In the genomic region with DNA sequence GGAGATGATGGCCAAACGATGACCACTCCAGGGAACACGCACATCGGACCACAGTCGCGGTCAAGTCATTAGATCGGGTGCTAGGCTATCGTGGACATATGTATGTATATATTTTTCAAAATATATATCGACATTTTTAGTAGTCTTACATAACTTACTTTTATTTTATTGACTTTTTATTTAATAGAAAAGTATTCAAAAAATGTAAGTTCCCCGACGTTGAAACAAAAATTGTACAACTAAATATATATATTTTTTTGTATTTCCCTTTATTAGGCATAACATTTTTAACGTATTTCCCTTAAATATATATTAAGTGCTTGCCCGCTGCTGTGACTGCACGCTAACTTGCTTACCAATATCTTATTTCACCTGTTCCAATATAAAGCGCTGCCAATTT, we compare ENCODE assay signal across 3 fruit fly cellular contexts.
A peak's percentile ranks its signal among the peaks of the same experiment; 100 is the strongest.
TF ChIP-seq lines count a peak whose summit lies in the region.

No protein-coding gene starts in this region.

- TF ChIP-seq CTCF in whole organism, embryonic (GFP tag; optimal IDR thresholded peaks at IDR 0.05; lab: Kevin White, UChicago): no peak

TF ChIP-seq in whole organism, embryonic, 481 proteins besides CTCF, POLR2A, EP300 and RAD21 (continues in another document):
- TF ChIP-seq CG11504 (tag; optimal IDR thresholded peaks at IDR 0.05; lab: Kevin White, UChicago) (peak; percentile 68), CG17912 (GFP tag; optimal IDR thresholded peaks at IDR 0.05; lab: Kevin White, UChicago) (no peak), eve (GFP tag; optimal IDR thresholded peaks at IDR 0.05; lab: Kevin White, UChicago) (peak in 1 of 2 experiments; percentile 18), MESR4 (GFP tag; optimal IDR thresholded peaks at IDR 0.05; lab: Kevin White, UChicago) (no peak), CG10979 (tag; optimal IDR thresholded peaks at IDR 0.05; lab: Kevin White, UChicago) (peak; percentile 22), Atf6 (GFP tag; IDR thresholded peaks at IDR 0.05; lab: Robert Waterston, UW) (0 out of 2 replicates have a peak, but pooled peaks have one; percentile 23), phol (tag; optimal IDR thresholded peaks at IDR 0.05; lab: Kevin White, UChicago) (peak; percentile 39), CG2875 (GFP tag; optimal IDR thresholded peaks at IDR 0.05; lab: Kevin White, UChicago) (no peak), ind (GFP tag; optimal IDR thresholded peaks at IDR 0.05; lab: Kevin White, UChicago) (peak; percentile 23), E2f1 (GFP tag; IDR thresholded peaks at IDR 0.05; lab: Robert Waterston, UW) (0 out of 2 replicates have a peak, but pooled peaks have one; percentile 21), CG15601 (tag; optimal IDR thresholded peaks at IDR 0.05; lab: Kevin White, UChicago) (no peak), CG13424 (tag; optimal IDR thresholded peaks at IDR 0.05; lab: Kevin White, UChicago) (peak; percentile 15), Drgx (GFP tag; IDR thresholded peaks at IDR 0.05; lab: Robert Waterston, UW) (peak; percentile 64; the same call in 1 of the 2 replicates), HLH3B (GFP tag; IDR thresholded peaks at IDR 0.05; lab: Robert Waterston, UW) (0 out of 2 replicates have a peak, but pooled peaks have one; percentile 28), CG7928 (GFP tag; optimal IDR thresholded peaks at IDR 0.05; lab: Kevin White, UChicago) (no peak), Dbx (GFP tag; IDR thresholded peaks at IDR 0.05; lab: Robert Waterston, UW) (no peak), prd (optimal IDR thresholded peaks at IDR 0.05; lab: Kevin White, UChicago) (no peak), prd (GFP tag; IDR thresholded peaks at IDR 0.05; lab: Robert Waterston, UW) (peak; percentile 28; the same call in 1 of the 3 replicates), Dp (GFP tag; optimal IDR thresholded peaks at IDR 0.05; lab: Kevin White, UChicago) (no peak), fd96Cb (tag; optimal IDR thresholded peaks at IDR 0.05; lab: Kevin White, UChicago) (peak; percentile 23), nmo (GFP tag; optimal IDR thresholded peaks at IDR 0.05; lab: Kevin White, UChicago) (peak; percentile 28), Pdp1 (GFP tag; optimal IDR thresholded peaks at IDR 0.05; lab: Kevin White, UChicago) (peak in 1 of 2 experiments; percentile 8), lab (GFP tag; optimal IDR thresholded peaks at IDR 0.05; lab: Kevin White, UChicago) (peak; percentile 24), CG18262 (tag; optimal IDR thresholded peaks at IDR 0.05; lab: Kevin White, UChicago) (peak; percentile 39), Dip3 (GFP tag; optimal IDR thresholded peaks at IDR 0.05; lab: Kevin White, UChicago) (no peak), Xrp1 (GFP tag; IDR thresholded peaks at IDR 0.05; lab: Robert Waterston, UW) (peak; percentile 9; the same call in 1 of the 2 replicates), Ptx1 (GFP tag; IDR thresholded peaks at IDR 0.05; lab: Robert Waterston, UW) (peak; percentile 37)

TF ChIP-seq in whole organism, prepupa, 60 proteins besides CTCF, POLR2A, EP300 and RAD21 (continues in another document):
- TF ChIP-seq dsx (GFP tag; optimal IDR thresholded peaks at IDR 0.05; lab: Kevin White, UChicago; ENCODE audit: poor library complexity, severe bottlenecking): peak; percentile 49
- TF ChIP-seq spab (GFP tag; optimal IDR thresholded peaks at IDR 0.05; lab: Kevin White, UChicago): peak; percentile 0
- peak; percentile 43 to 48 for TF ChIP-seq ss (GFP tag; optimal IDR thresholded peaks at IDR 0.05; lab: Kevin White, UChicago)
- no peak for TF ChIP-seq cyc (GFP tag; optimal IDR thresholded peaks at IDR 0.05; lab: Kevin White, UChicago)
- TF ChIP-seq CG15336 (GFP tag; IDR thresholded peaks at IDR 0.05; lab: Robert Waterston, UW): peak; percentile 80
- no peak for TF ChIP-seq Lpt (GFP tag; optimal IDR thresholded peaks at IDR 0.05; lab: Kevin White, UChicago)
- TF ChIP-seq Ets21C (GFP tag; optimal IDR thresholded peaks at IDR 0.05; lab: Kevin White, UChicago): no peak
- TF ChIP-seq topi (GFP tag; optimal IDR thresholded peaks at IDR 0.05; lab: Kevin White, UChicago): peak; percentile 9
- no peak for TF ChIP-seq vri (GFP tag; optimal IDR thresholded peaks at IDR 0.05; lab: Kevin White, UChicago)
- no peak for TF ChIP-seq Hr39 (GFP tag; optimal IDR thresholded peaks at IDR 0.05; lab: Kevin White, UChicago)
- peak; percentile 1 for TF ChIP-seq CG34406 (GFP tag; optimal IDR thresholded peaks at IDR 0.05; lab: Kevin White, UChicago)
- TF ChIP-seq Ets96B (tag; optimal IDR thresholded peaks at IDR 0.05; lab: Kevin White, UChicago): peak; percentile 22
- peak; percentile 78 for TF ChIP-seq Eip78C (GFP tag; lab: Kevin White, UChicago)
- no peak for TF ChIP-seq net (GFP tag; optimal IDR thresholded peaks at IDR 0.05; lab: Kevin White, UChicago)
- no peak for TF ChIP-seq dac (GFP tag; optimal IDR thresholded peaks at IDR 0.05; lab: Kevin White, UChicago)
- TF ChIP-seq Sox102F (GFP tag; optimal IDR thresholded peaks at IDR 0.05; lab: Kevin White, UChicago): no peak
- peak; percentile 72 for TF ChIP-seq CG8119 (GFP tag; IDR thresholded peaks at IDR 0.05; lab: Robert Waterston, UW)
- no peak for TF ChIP-seq CG31627 (GFP tag; optimal IDR thresholded peaks at IDR 0.05; lab: Kevin White, UChicago)
- peak; percentile 37 for TF ChIP-seq Hr4 (GFP tag; optimal IDR thresholded peaks at IDR 0.05; lab: Kevin White, UChicago)
- TF ChIP-seq CG32006 (GFP tag; optimal IDR thresholded peaks at IDR 0.05; lab: Kevin White, UChicago): peak; percentile 62
- TF ChIP-seq svp (GFP tag; lab: Kevin White, UChicago): peak; percentile 73
- peak; percentile 15 for TF ChIP-seq acj6 (GFP tag; optimal IDR thresholded peaks at IDR 0.05; lab: Kevin White, UChicago)
- no peak for TF ChIP-seq fd85E (GFP tag; optimal IDR thresholded peaks at IDR 0.05; lab: Kevin White, UChicago)
- TF ChIP-seq Hr38 (GFP tag; optimal IDR thresholded peaks at IDR 0.05; lab: Kevin White, UChicago): no peak
- TF ChIP-seq CG6792 (GFP tag; optimal IDR thresholded peaks at IDR 0.05; lab: Kevin White, UChicago): no peak
- no peak for TF ChIP-seq fd59A (GFP tag; optimal IDR thresholded peaks at IDR 0.05; lab: Kevin White, UChicago)
- peak in 1 of 2 experiments; percentile 27 for TF ChIP-seq salr (GFP tag; optimal IDR thresholded peaks at IDR 0.05; lab: Kevin White, UChicago)
- peak; percentile 55 for TF ChIP-seq Gug (GFP tag; IDR thresholded peaks at IDR 0.05; lab: Robert Waterston, UW)
- TF ChIP-seq CG10631 (GFP tag; optimal IDR thresholded peaks at IDR 0.05; lab: Kevin White, UChicago): peak; percentile 6
- TF ChIP-seq Eip93F (GFP tag; optimal IDR thresholded peaks at IDR 0.05; lab: Kevin White, UChicago): no peak
- no peak for TF ChIP-seq CG11294 (GFP tag; IDR thresholded peaks at IDR 0.05; lab: Robert Waterston, UW)

TF ChIP-seq in whole organism, pupa, 21 proteins besides CTCF, POLR2A, EP300 and RAD21:
- TF ChIP-seq CG10348 (GFP tag; IDR thresholded peaks at IDR 0.05; lab: Robert Waterston, UW): no peak
- TF ChIP-seq CG13204 (GFP tag; optimal IDR thresholded peaks at IDR 0.05; lab: Kevin White, UChicago): peak; percentile 2
- TF ChIP-seq CG17806 (tag; optimal IDR thresholded peaks at IDR 0.05; lab: Kevin White, UChicago): peak; percentile 19
- TF ChIP-seq CG15710 (tag; optimal IDR thresholded peaks at IDR 0.05; lab: Kevin White, UChicago): peak; percentile 18
- no peak for TF ChIP-seq Pif1A (GFP tag; optimal IDR thresholded peaks at IDR 0.05; lab: Kevin White, UChicago)
- peak; percentile 47; the same call in 2 of the 3 replicates for TF ChIP-seq CG4496 (GFP tag; IDR thresholded peaks at IDR 0.05; lab: Robert Waterston, UW)
- peak; percentile 11 for TF ChIP-seq Pif1B (GFP tag; optimal IDR thresholded peaks at IDR 0.05; lab: Kevin White, UChicago)
- TF ChIP-seq CG8159 (tag; optimal IDR thresholded peaks at IDR 0.05; lab: Kevin White, UChicago): peak; percentile 59
- TF ChIP-seq Ets98B (GFP tag; IDR thresholded peaks at IDR 0.05; lab: Robert Waterston, UW): peak; percentile 34
- no peak for TF ChIP-seq rn (GFP tag; IDR thresholded peaks at IDR 0.05; lab: Robert Waterston, UW)
- no peak for TF ChIP-seq EcR (GFP tag; optimal IDR thresholded peaks at IDR 0.05; lab: Kevin White, UChicago)
- TF ChIP-seq fd96Ca (GFP tag; IDR thresholded peaks at IDR 0.05; lab: Robert Waterston, UW): no peak
- no peak for TF ChIP-seq gl (tag; optimal IDR thresholded peaks at IDR 0.05; lab: Kevin White, UChicago)
- TF ChIP-seq CG34367 (tag; optimal IDR thresholded peaks at IDR 0.05; lab: Kevin White, UChicago): no peak
- TF ChIP-seq CG12605 (GFP tag; IDR thresholded peaks at IDR 0.05; lab: Robert Waterston, UW): peak; percentile 45; the same call in 1 of the 2 replicates
- no peak for TF ChIP-seq D1 (tag; optimal IDR thresholded peaks at IDR 0.05; lab: Kevin White, UChicago)
- peak; percentile 62 for TF ChIP-seq CG14655 (GFP tag; optimal IDR thresholded peaks at IDR 0.05; lab: Kevin White, UChicago)
- TF ChIP-seq Snoo (tag; optimal IDR thresholded peaks at IDR 0.05; lab: Kevin White, UChicago): peak; percentile 25
- peak; percentile 28 for TF ChIP-seq CG8301 (tag; optimal IDR thresholded peaks at IDR 0.05; lab: Kevin White, UChicago)
- no peak for TF ChIP-seq CG9948 (tag; optimal IDR thresholded peaks at IDR 0.05; lab: Kevin White, UChicago)
- peak; percentile 64; the same call in 1 of the 2 replicates for TF ChIP-seq CG32121 (GFP tag; IDR thresholded peaks at IDR 0.05; lab: Robert Waterston, UW)
